Worm (Caenorhabditis elegans): ENCODE results near the gene C25E10.10.

The C25E10.10 gene

ce11 chrV:9078815-9079525 lies 22.8 kb upstream of the C25E10.10 start:
- TF ChIP-seq lsy-2 (tag; optimal IDR thresholded peaks at IDR 0.05) (no peak), unc-120 (tag; optimal IDR thresholded peaks at IDR 0.05; ENCODE audit: poor library complexity, severe bottlenecking) (no peak), drap-1 (GFP tag; optimal IDR thresholded peaks at IDR 0.05) (no peak), pha-4 (tag; optimal IDR thresholded peaks at IDR 0.05) (no peak), zip-8 (tag; optimal IDR thresholded peaks at IDR 0.05) (no peak), mep-1 (tag; optimal IDR thresholded peaks at IDR 0.05) (no peak), mab-5 (tag; optimal IDR thresholded peaks at IDR 0.05) (no peak), nhr-237 (tag; optimal IDR thresholded peaks at IDR 0.05) (no peak), unc-39 (tag; optimal IDR thresholded peaks at IDR 0.05) (no peak), flh-1 (GFP tag; optimal IDR thresholded peaks at IDR 0.05) (no peak), tbx-8 (GFP tag; optimal IDR thresholded peaks at IDR 0.05) (no peak), unc-62 (GFP tag; optimal IDR thresholded peaks at IDR 0.05) (no peak), ceh-43 (GFP tag; optimal IDR thresholded peaks at IDR 0.05) (no peak), ceh-39 (tag; optimal IDR thresholded peaks at IDR 0.05) (no peak), cnd-1 (tag; optimal IDR thresholded peaks at IDR 0.05) (no peak), nhr-76 (tag; optimal IDR thresholded peaks at IDR 0.05) (no peak)

- TF ChIP-seq cnd-1 (tag; optimal IDR thresholded peaks at IDR 0.05) (no peak), elt-3 (tag; optimal IDR thresholded peaks at IDR 0.05) (no peak), tbx-8 (GFP tag; optimal IDR thresholded peaks at IDR 0.05) (no peak), ztf-11 (tag; optimal IDR thresholded peaks at IDR 0.05) (no peak), ceh-43 (GFP tag; optimal IDR thresholded peaks at IDR 0.05) (no peak), drap-1 (GFP tag; optimal IDR thresholded peaks at IDR 0.05) (no peak), sptf-1 (tag; optimal IDR thresholded peaks at IDR 0.05) (no peak), nhr-237 (tag; optimal IDR thresholded peaks at IDR 0.05) (no peak), pha-4 (tag; optimal IDR thresholded peaks at IDR 0.05) (no peak), elt-1 (tag; optimal IDR thresholded peaks at IDR 0.05; ENCODE audit: borderline replicate concordance, insufficient read depth) (no peak), lin-13 (tag; optimal IDR thresholded peaks at IDR 0.05) (no peak), nhr-12 (tag; optimal IDR thresholded peaks at IDR 0.05) (no peak)
Observed at ce11 chrV:9078067-9078581, 22.0 kb upstream of the C25E10.10 start.

ce11 chrV:9076273-9076672 lies 20.1 kb upstream of the C25E10.10 start, which contains the start of gene T27E4.7:
Gene T27E4.7 (minus strand): TSS chrV:9076322.
- TF ChIP-seq nhr-2 (tag; optimal IDR thresholded peaks at IDR 0.05) (no peak), tbx-8 (GFP tag; optimal IDR thresholded peaks at IDR 0.05) (no peak), blmp-1 (tag; optimal IDR thresholded peaks at IDR 0.05) (no peak), unc-120 (tag; optimal IDR thresholded peaks at IDR 0.05; ENCODE audit: poor library complexity, severe bottlenecking) (no peak), lsy-2 (tag; optimal IDR thresholded peaks at IDR 0.05) (no peak), elt-3 (tag; optimal IDR thresholded peaks at IDR 0.05) (no peak), M03D4.4 (tag; optimal IDR thresholded peaks at IDR 0.05) (no peak), sem-2 (GFP tag; optimal IDR thresholded peaks at IDR 0.05) (no peak), nhr-76 (tag; optimal IDR thresholded peaks at IDR 0.05) (no peak), snpc-4 (tag; optimal IDR thresholded peaks at IDR 0.05) (no peak), mep-1 (tag; optimal IDR thresholded peaks at IDR 0.05) (no peak), elt-1 (tag; optimal IDR thresholded peaks at IDR 0.05; ENCODE audit: borderline replicate concordance, insufficient read depth) (no peak), ceh-39 (tag; optimal IDR thresholded peaks at IDR 0.05) (no peak), mab-5 (tag; optimal IDR thresholded peaks at IDR 0.05) (no peak), ces-1 (GFP tag; optimal IDR thresholded peaks at IDR 0.05) (no peak)

ce11 chrV:9075827-9076226 lies 19.7 kb upstream of the C25E10.10 start:
- no peak for TF ChIP-seq ces-1 (GFP tag; optimal IDR thresholded peaks at IDR 0.05)

- TF ChIP-seq nhr-28 (tag; optimal IDR thresholded peaks at IDR 0.05) = no peak
- TF ChIP-seq ham-2 (GFP tag; optimal IDR thresholded peaks at IDR 0.05) = no peak
- TF ChIP-seq unc-62 (GFP tag; optimal IDR thresholded peaks at IDR 0.05) = no peak
- no peak for TF ChIP-seq nhr-2 (tag; optimal IDR thresholded peaks at IDR 0.05)
- TF ChIP-seq unc-120 (tag; optimal IDR thresholded peaks at IDR 0.05; ENCODE audit: poor library complexity, severe bottlenecking) = no peak
- no peak for TF ChIP-seq mab-5 (tag; optimal IDR thresholded peaks at IDR 0.05)
Observed at ce11 chrV:9074360-9074834, 18.2 kb upstream of the C25E10.10 start.

Data from whole organism, mixed stage, embryonic.